Worm (Caenorhabditis elegans) whole organism, L1 larva: ENCODE measurements around the gene wbp-11.

Experiments used
- C16A3.4 ChIP-seq: fragments of 150-350 bp; optimal IDR thresholded peaks from 2 replicates; lab custom pipeline; 2014; ENCODE audit warnings: missing biosample characterization, missing genetic modification characterization
- Y116A8C.19 ChIP-seq: sonication (generic microtip); optimal IDR thresholded peaks from 2 replicates; lab custom pipeline; 2016; ENCODE audit warnings: missing compliant biosample characterization, missing genetic modification characterization, borderline replicate concordance
- ceh-63 ChIP-seq: fragments of 200-800 bp; sonication (Bioruptor generic); optimal IDR thresholded peaks from 2 replicates; lab custom pipeline; 2018; ENCODE audit warnings: mild to moderate bottlenecking, missing genetic modification characterization, missing compliant biosample characterization
- ceh-82 ChIP-seq, 3 experiments: fragments of 150-350 bp in 1 of 3; sonication (generic microtip) in 2 of 3; optimal IDR thresholded peaks; 2 replicates each; lab custom pipeline; 2014 to 2017; ENCODE audit warnings: missing biosample characterization in 3 of 3, missing genetic modification characterization in 3 of 3
- ceh-90 ChIP-seq: sonication (generic microtip); optimal IDR thresholded peaks from 2 replicates; lab custom pipeline; 2016; ENCODE audit warnings: missing genetic modification characterization, missing compliant biosample characterization
- dpl-1 ChIP-seq, 3 experiments: fragments of 150-350 bp in 2 of 3; sonication (generic microtip) in 1 of 3; optimal IDR thresholded peaks; 2 replicates each; lab custom pipeline; 2014 to 2017; ENCODE audit warnings: missing biosample characterization in 3 of 3, missing genetic modification characterization in 3 of 3, missing genetic modification reagents in 3 of 3
- efl-1 ChIP-seq, 4 experiments: fragments of 150-350 bp; optimal IDR thresholded peaks in 3 of 4; peaks in 1 of 4; 1 replicate in 1 of 4; 2 replicates in 3 of 4; lab custom pipeline; 2014; ENCODE audit warnings: missing biosample characterization in 2 of 4, missing genetic modification characterization in 2 of 4, missing genetic modification reagents in 2 of 4
- efl-3 ChIP-seq: fragments of 200-800 bp; sonication (Bioruptor generic); optimal IDR thresholded peaks from 2 replicates; lab custom pipeline; 2018; ENCODE audit warnings: mild to moderate bottlenecking, missing genetic modification characterization, missing compliant biosample characterization
- egl-13 ChIP-seq: sonication (generic microtip); optimal IDR thresholded peaks from 2 replicates; lab custom pipeline; 2016; ENCODE audit warnings: missing genotype, missing genetic modification reagents, missing genetic modification characterization, missing compliant biosample characterization
- elt-2 ChIP-seq: sonication (generic microtip); optimal IDR thresholded peaks from 2 replicates; lab custom pipeline; 2016; ENCODE audit warnings: missing genetic modification characterization, mild to moderate bottlenecking, inconsistent platforms, missing compliant biosample characterization, missing genetic modification reagents
- ets-5 ChIP-seq: fragments of 200-800 bp; sonication (Bioruptor generic); IDR thresholded peaks from 2 replicates; pipeline ENCODE4 v1.3.6; 2022; ENCODE audit warnings: missing genetic modification characterization, missing compliant biosample characterization
- fkh-10 ChIP-seq: sonication (generic microtip); optimal IDR thresholded peaks from 2 replicates; lab custom pipeline; 2017; ENCODE audit warnings: missing biosample characterization, missing genetic modification reagents, missing genetic modification characterization
- fkh-8 ChIP-seq: sonication (generic microtip); optimal IDR thresholded peaks from 2 replicates; lab custom pipeline; 2016; ENCODE audit warnings: mild to moderate bottlenecking, missing genetic modification characterization, missing compliant biosample characterization
- fos-1 ChIP-seq: fragments of 150-350 bp; optimal IDR thresholded peaks from 2 replicates; lab custom pipeline; 2014; ENCODE audit warnings: missing biosample characterization, missing genetic modification characterization
- grh-1 ChIP-seq: fragments of 200-800 bp; sonication (Bioruptor generic); IDR thresholded peaks from 2 replicates; pipeline ENCODE4 v1.3.6; 2022; ENCODE audit warnings: missing genetic modification reagents, missing genetic modification characterization, missing compliant biosample characterization
- hlh-4 ChIP-seq: sonication (generic microtip); optimal IDR thresholded peaks from 2 replicates; lab custom pipeline; 2016; ENCODE audit warnings: mild to moderate bottlenecking, missing genetic modification characterization, missing compliant biosample characterization
- irx-1 ChIP-seq: sonication (generic microtip); optimal IDR thresholded peaks from 2 replicates; lab custom pipeline; 2016; ENCODE audit warnings: missing genetic modification characterization, missing compliant biosample characterization
- jun-1 ChIP-seq: fragments of 150-350 bp; optimal IDR thresholded peaks from 2 replicates; lab custom pipeline; 2014; ENCODE audit warnings: missing biosample characterization, missing genetic modification reagents, missing genetic modification characterization
- lin-39 ChIP-seq: fragments of 150-350 bp; optimal IDR thresholded peaks from 2 replicates; lab custom pipeline; 2014; ENCODE audit warnings: missing biosample characterization, missing genetic modification reagents, missing genetic modification characterization
- mab-9 ChIP-seq: fragments of 200-800 bp; sonication (Bioruptor generic); IDR thresholded peaks from 2 replicates; pipeline ENCODE4 v1.3.6; 2022; ENCODE audit warnings: missing genetic modification reagents, missing genetic modification characterization, missing compliant biosample characterization
- mdl-1 ChIP-seq, 2 experiments: fragments of 150-350 bp; optimal IDR thresholded peaks; 2 replicates each; lab custom pipeline; 2014 to 2017; ENCODE audit warnings: missing biosample characterization in 2 of 2, missing genetic modification characterization in 2 of 2, inconsistent platforms in 1 of 2
- nhr-12 ChIP-seq: sonication (generic microtip); optimal IDR thresholded peaks from 2 replicates; lab custom pipeline; 2017; ENCODE audit warnings: missing biosample characterization, missing genetic modification characterization
- nhr-19 ChIP-seq: fragments of 200-800 bp; sonication (Bioruptor generic); conservative IDR thresholded peaks from 2 replicates; pipeline ENCODE4 v1.3.6; 2022; ENCODE audit warnings: missing genetic modification characterization, missing compliant biosample characterization
- nhr-237 ChIP-seq: fragments of 150-350 bp; optimal IDR thresholded peaks from 2 replicates; lab custom pipeline; 2014; ENCODE audit warnings: missing biosample characterization, missing genetic modification characterization
- nhr-28 ChIP-seq: fragments of 150-350 bp; optimal IDR thresholded peaks from 2 replicates; lab custom pipeline; 2014; ENCODE audit warnings: missing biosample characterization, missing genetic modification characterization
- nhr-71 ChIP-seq: sonication (generic microtip); optimal IDR thresholded peaks from 2 replicates; lab custom pipeline; 2016; ENCODE audit warnings: mild to moderate bottlenecking, missing genetic modification characterization, moderate library complexity, missing compliant biosample characterization
- nhr-76 ChIP-seq: sonication (generic microtip); optimal IDR thresholded peaks from 2 replicates; lab custom pipeline; 2017; ENCODE audit warnings: missing biosample characterization, missing genetic modification characterization
- nhr-77 ChIP-seq: fragments of 150-350 bp; optimal IDR thresholded peaks from 2 replicates; lab custom pipeline; 2014; ENCODE audit warnings: missing biosample characterization, missing genetic modification characterization
- pag-3 ChIP-seq: sonication (generic microtip); optimal IDR thresholded peaks from 2 replicates; lab custom pipeline; 2017; ENCODE audit warnings: missing genetic modification characterization, mild to moderate bottlenecking, missing compliant biosample characterization, antibody characterized with exemption, borderline replicate concordance; ENCODE audit not compliant: insufficient read depth
- pqm-1 ChIP-seq: sonication (generic microtip); optimal IDR thresholded peaks from 3 replicates; lab custom pipeline; 2017; ENCODE audit warnings: missing biosample characterization, missing genetic modification characterization
- rnt-1 ChIP-seq: sonication (generic microtip); optimal IDR thresholded peaks from 2 replicates; lab custom pipeline; 2016; ENCODE audit warnings: mild to moderate bottlenecking, missing genetic modification characterization, moderate library complexity, missing compliant biosample characterization
- sup-37 ChIP-seq: fragments of 200-800 bp; sonication (Bioruptor generic); optimal IDR thresholded peaks from 2 replicates; lab custom pipeline; 2018; ENCODE audit warnings: mild to moderate bottlenecking, missing genetic modification characterization, missing compliant biosample characterization
- tbx-2 ChIP-seq: sonication (generic microtip); optimal IDR thresholded peaks from 2 replicates; lab custom pipeline; 2016; ENCODE audit warnings: missing genetic modification characterization, missing compliant biosample characterization
- unc-30 ChIP-seq: sonication (generic microtip); optimal IDR thresholded peaks from 2 replicates; lab custom pipeline; 2017; ENCODE audit warnings: missing biosample characterization, missing genetic modification characterization
- unc-62 ChIP-seq: fragments of 150-350 bp; optimal IDR thresholded peaks from 2 replicates; lab custom pipeline; 2014; ENCODE audit warnings: missing biosample characterization, missing genetic modification reagents, missing genetic modification characterization
- unc-86 ChIP-seq: sonication (generic microtip); optimal IDR thresholded peaks from 2 replicates; lab custom pipeline; 2016; ENCODE audit warnings: missing genetic modification characterization, missing compliant biosample characterization
- unc-98 ChIP-seq: fragments of 200-800 bp; sonication (Bioruptor generic); IDR thresholded peaks from 2 replicates; pipeline ENCODE4 v1.3.6; 2022; ENCODE audit warnings: missing genetic modification characterization, missing compliant biosample characterization
- vab-15 ChIP-seq: sonication (generic microtip); optimal IDR thresholded peaks from 2 replicates; lab custom pipeline; 2017; ENCODE audit warnings: missing genotype, mild to moderate bottlenecking, missing genetic modification characterization, missing compliant biosample characterization
- zip-4 ChIP-seq: fragments of 200-800 bp; sonication (Bioruptor generic); optimal IDR thresholded peaks from 2 replicates; lab custom pipeline; 2018; ENCODE audit warnings: mild to moderate bottlenecking, missing genetic modification characterization, moderate library complexity, missing compliant biosample characterization
- ztf-4 ChIP-seq: fragments of 150-350 bp; optimal IDR thresholded peaks from 2 replicates; lab custom pipeline; 2014; ENCODE audit warnings: missing biosample characterization, missing genetic modification characterization

wbp-11 gene

ce11 chrII:10172436-10172973, at the start of gene wbp-11 (continued):
- peak in 1 of 3 experiments; percentile 8 for TF ChIP-seq ceh-82 (tag; optimal IDR thresholded peaks at IDR 0.05; lab: Kevin White, UChicago)
- peak; percentile 14 for TF ChIP-seq rnt-1 (tag; lab: Kevin White, UChicago)
- no peak for TF ChIP-seq pag-3 (tag; lab: Kevin White, UChicago)
- TF ChIP-seq grh-1 (GFP tag; lab: Robert Waterston, UW): no peak
- no peak for TF ChIP-seq unc-86 (tag; lab: Kevin White, UChicago)
- no peak for TF ChIP-seq lin-39 (tag; lab: Kevin White, UChicago)
- TF ChIP-seq ztf-4 (tag; lab: Kevin White, UChicago): no peak
- no peak for TF ChIP-seq fkh-10 (GFP tag; lab: Kevin White, UChicago)
- TF ChIP-seq vab-15: no peak
- no peak for TF ChIP-seq egl-13 (tag; lab: Kevin White, UChicago)
- no peak for TF ChIP-seq mab-9
- peak in 2 of 3 experiments; percentile 34 to 64 for TF ChIP-seq dpl-1 (GFP tag; optimal IDR thresholded peaks at IDR 0.05; lab: Kevin White, UChicago)
- no peak for TF ChIP-seq pqm-1
- no peak for TF ChIP-seq jun-1
- TF ChIP-seq nhr-237 (tag; lab: Kevin White, UChicago): no peak
- TF ChIP-seq, all 84 proteins: peak for 12

- TF ChIP-seq nhr-76 (tag; lab: Kevin White, UChicago): no peak
- TF ChIP-seq elt-2 (tag; lab: Kevin White, UChicago): no peak
- no peak for TF ChIP-seq ztf-4 (tag; lab: Kevin White, UChicago)
- TF ChIP-seq dpl-1 (GFP tag; optimal IDR thresholded peaks at IDR 0.05; lab: Kevin White, UChicago): no peak
- TF ChIP-seq pag-3 (tag; lab: Kevin White, UChicago): no peak
- no peak for TF ChIP-seq C16A3.4 (tag; lab: Kevin White, UChicago)
- TF ChIP-seq sup-37 (GFP tag; lab: Kevin White, UChicago): no peak
- no peak for TF ChIP-seq fkh-10 (GFP tag; lab: Kevin White, UChicago)
- TF ChIP-seq hlh-4 (tag; lab: Kevin White, UChicago): no peak
Measured at ce11 chrII:10127389-10127788, 45.3 kb upstream of the wbp-11 start, which contains the start of gene F27E5.8. Gene F27E5.8, minus strand, starts transcription at chrII:10127489.

ce11 chrII:10131760-10132159, 41.0 kb upstream of the wbp-11 start, which contains the start of gene F27E5.5:
Gene F27E5.5, minus strand, starts transcription at chrII:10131860.
- TF ChIP-seq mdl-1 (tag; optimal IDR thresholded peaks at IDR 0.05; lab: Kevin White, UChicago): no peak

ce11 chrII:10132818-10133217, 39.9 kb upstream of the wbp-11 start:
- no peak for TF ChIP-seq efl-1 (optimal IDR thresholded peaks at IDR 0.05; lab: Kevin White, UChicago)
- TF ChIP-seq efl-1 (GFP tag; optimal IDR thresholded peaks at IDR 0.05 in 1 of 2; lab: Kevin White, UChicago): peak in 1 of 2 experiments; percentile 18
- TF ChIP-seq hlh-4 (tag; lab: Kevin White, UChicago): peak; percentile 82
- TF ChIP-seq nhr-28: no peak
- no peak for TF ChIP-seq ceh-82 (tag; optimal IDR thresholded peaks at IDR 0.05; lab: Kevin White, UChicago)
- peak; percentile 53 for TF ChIP-seq fkh-8 (tag; lab: Kevin White, UChicago)

- TF ChIP-seq ceh-82 (tag; optimal IDR thresholded peaks at IDR 0.05; lab: Kevin White, UChicago) (no peak), ceh-90 (tag; lab: Kevin White, UChicago) (no peak), unc-62 (GFP tag; lab: Kevin White, UChicago) (no peak), mdl-1 (tag; optimal IDR thresholded peaks at IDR 0.05; lab: Kevin White, UChicago) (no peak), ceh-63 (no peak), ets-5 (GFP tag; lab: Robert Waterston, UW) (no peak), nhr-71 (tag; lab: Kevin White, UChicago) (no peak), zip-4 (GFP tag; lab: Kevin White, UChicago) (no peak), fkh-8 (tag; lab: Kevin White, UChicago) (no peak), irx-1 (tag; lab: Kevin White, UChicago) (no peak), unc-98 (GFP tag; lab: Robert Waterston, UW) (no peak), jun-1 (no peak), nhr-19 (GFP tag; lab: Robert Waterston, UW) (no peak), fos-1 (tag; lab: Kevin White, UChicago) (no peak), efl-3 (GFP tag; lab: Kevin White, UChicago) (no peak), nhr-77 (tag; lab: Kevin White, UChicago) (no peak), nhr-12 (tag; lab: Kevin White, UChicago) (no peak), Y116A8C.19 (tag; lab: Kevin White, UChicago) (no peak), efl-1 (optimal IDR thresholded peaks at IDR 0.05; lab: Kevin White, UChicago) (no peak), efl-1 (GFP tag; optimal IDR thresholded peaks at IDR 0.05 in 1 of 2; lab: Kevin White, UChicago) (peak in 1 of 2 experiments; percentile 78), tbx-2 (tag; lab: Kevin White, UChicago) (no peak), unc-30 (tag; lab: Kevin White, UChicago) (no peak), nhr-28 (no peak), elt-2 (tag; lab: Kevin White, UChicago) (peak; percentile 92)
Measured at ce11 chrII:10134285-10134995, 38.3 kb upstream of the wbp-11 start, which contains the start of gene F27E5.9. Gene F27E5.9, plus strand, starts transcription at chrII:10134945.
